Fruit fly (Drosophila melanogaster): Measurements from ENCODE around the gene Arr1.

- TF ChIP-seq psq (optimal IDR thresholded peaks at IDR 0.05) (no peak), h (optimal IDR thresholded peaks at IDR 0.05) (no peak), insv (optimal IDR thresholded peaks at IDR 0.05) (no peak), Sin3A (optimal IDR thresholded peaks at IDR 0.05) (no peak)
These were observed 34.4 kb downstream of the Arr1 start for dm6 chr2L:18112435-18112834.
